Worm (Caenorhabditis elegans): ENCODE results near the gene C54E10.3.

C54E10.3 gene

DNA sequence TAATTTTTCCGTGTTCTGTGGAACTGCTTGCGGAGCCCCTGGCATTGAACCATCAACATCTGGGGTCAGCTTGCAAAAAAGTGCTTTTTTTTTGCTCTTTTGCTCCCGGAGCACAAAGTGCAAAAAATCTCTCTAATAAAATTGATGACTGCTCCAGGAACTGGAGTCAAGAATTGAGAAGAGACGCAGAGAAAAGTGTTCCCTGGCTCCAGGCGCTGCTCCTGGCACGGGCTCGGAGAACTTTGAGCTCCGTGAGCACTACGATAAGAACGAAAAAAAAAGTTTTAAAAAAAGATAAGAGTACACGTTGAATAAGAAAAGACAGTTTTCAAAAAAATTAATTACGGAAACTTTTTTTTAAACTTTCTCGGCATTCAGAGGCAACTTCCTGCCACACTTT, 28.1 kb upstream of the C54E10.3 start:
- TF ChIP-seq isw-1 (GFP tag; IDR thresholded peaks at IDR 0.05): no peak
- TF ChIP-seq dsc-1 (tag; optimal IDR thresholded peaks at IDR 0.05): peak; percentile 31
- no peak for TF ChIP-seq nhr-71 (tag; optimal IDR thresholded peaks at IDR 0.05)
- no peak for TF ChIP-seq zag-1 (tag; optimal IDR thresholded peaks at IDR 0.05)

DNA sequence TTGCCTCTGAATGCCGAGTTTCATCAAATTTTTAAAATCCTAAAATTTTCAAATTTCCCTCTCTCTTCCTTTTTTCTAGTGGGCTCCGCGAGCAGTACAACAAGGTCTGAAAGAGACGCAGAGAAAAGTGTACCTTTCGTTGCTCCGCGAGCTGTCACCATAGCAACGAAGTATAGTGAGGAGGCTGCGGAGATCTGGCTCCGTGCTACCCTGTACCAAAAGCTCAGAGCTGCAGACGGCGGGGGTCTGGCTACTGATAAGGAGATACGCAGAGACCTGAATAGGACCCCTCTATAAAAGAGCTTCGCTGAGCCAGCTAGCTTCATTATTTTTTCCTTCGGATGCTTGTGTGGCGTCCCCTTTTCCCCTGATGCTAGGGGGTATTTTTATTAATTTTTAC, 27.3 kb upstream of the C54E10.3 start, which contains the start of gene Y17D7B.10:
Y17D7B.10 (plus strand) TSS at position 243 of the 400 bp plus-strand sequence.
- no peak for TF ChIP-seq grh-1 (GFP tag; IDR thresholded peaks at IDR 0.05)
- TF ChIP-seq lin-13 (GFP tag; optimal IDR thresholded peaks at IDR 0.05): no peak
- TF ChIP-seq nhr-47 (tag; optimal IDR thresholded peaks at IDR 0.05): peak; percentile 35
- no peak for TF ChIP-seq efl-1 (optimal IDR thresholded peaks at IDR 0.05)
- TF ChIP-seq efl-1 (GFP tag; optimal IDR thresholded peaks at IDR 0.05 in 1 of 2): peak in 1 of 2 experiments; percentile 89
- TF ChIP-seq nhr-77 (tag; optimal IDR thresholded peaks at IDR 0.05): no peak
- TF ChIP-seq fkh-8 (tag; optimal IDR thresholded peaks at IDR 0.05): peak; percentile 64
- TF ChIP-seq nhr-28 (tag; optimal IDR thresholded peaks at IDR 0.05): no peak
- TF ChIP-seq fkh-4 (tag; optimal IDR thresholded peaks at IDR 0.05; ENCODE audit: borderline replicate concordance): no peak
- no peak for TF ChIP-seq egl-27 (tag; optimal IDR thresholded peaks at IDR 0.05)
- no peak for TF ChIP-seq elt-3 (tag; optimal IDR thresholded peaks at IDR 0.05)
- TF ChIP-seq ceh-82 (tag; optimal IDR thresholded peaks at IDR 0.05): no peak
- no peak for TF ChIP-seq fos-1 (tag; optimal IDR thresholded peaks at IDR 0.05)
- no peak for TF ChIP-seq ztf-11 (tag; optimal IDR thresholded peaks at IDR 0.05)
- TF ChIP-seq nhr-20 (tag; optimal IDR thresholded peaks at IDR 0.05): no peak
- no peak for TF ChIP-seq ama-1 (optimal IDR thresholded peaks at IDR 0.05)
- no peak for TF ChIP-seq nhr-71 (tag; optimal IDR thresholded peaks at IDR 0.05)
- TF ChIP-seq skn-1 (tag; optimal IDR thresholded peaks at IDR 0.05): no peak
- TF ChIP-seq dsc-1 (tag; optimal IDR thresholded peaks at IDR 0.05): peak; percentile 25
- peak; percentile 1 for TF ChIP-seq sox-4 (tag; optimal IDR thresholded peaks at IDR 0.05)
- TF ChIP-seq sup-37 (GFP tag; optimal IDR thresholded peaks at IDR 0.05): no peak
- TF ChIP-seq dpl-1 (GFP tag; optimal IDR thresholded peaks at IDR 0.05): no peak

DNA sequence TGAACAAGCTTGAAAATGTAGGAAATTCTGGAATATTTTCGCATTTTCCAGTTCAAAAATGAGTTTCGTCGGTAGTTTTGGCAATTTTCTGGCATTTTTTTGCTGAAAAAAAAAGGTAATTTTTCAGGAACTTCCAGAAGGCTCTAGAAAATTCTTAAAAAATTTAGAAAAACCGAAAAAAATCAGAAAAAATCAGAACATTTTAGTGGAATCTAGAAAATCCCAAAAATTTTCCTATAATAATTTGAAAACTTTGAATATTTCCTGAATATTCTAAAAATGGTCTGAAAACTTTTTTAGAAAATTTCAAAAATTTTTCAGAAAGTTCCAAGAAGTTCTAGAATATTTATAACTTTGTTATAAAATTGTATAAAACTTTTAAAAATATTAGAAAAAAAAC, 24.1 kb upstream of the C54E10.3 start, which contains the start of gene Y17D7B.3:
Y17D7B.3 (minus strand) TSS at position 101 of the 400 bp plus-strand sequence.
- TF ChIP-seq Y116A8C.19 (tag; optimal IDR thresholded peaks at IDR 0.05; ENCODE audit: borderline replicate concordance): no peak
- TF ChIP-seq elt-3 (tag; optimal IDR thresholded peaks at IDR 0.05): no peak
- TF ChIP-seq pqm-1 (tag; optimal IDR thresholded peaks at IDR 0.05): no peak
- no peak for TF ChIP-seq unc-62 (GFP tag; optimal IDR thresholded peaks at IDR 0.05)
- TF ChIP-seq dsc-1 (tag; optimal IDR thresholded peaks at IDR 0.05): no peak
- no peak for TF ChIP-seq aha-1 (tag; optimal IDR thresholded peaks at IDR 0.05)
- TF ChIP-seq unc-30 (tag; optimal IDR thresholded peaks at IDR 0.05): no peak
- TF ChIP-seq nhr-20 (tag; optimal IDR thresholded peaks at IDR 0.05): no peak
- TF ChIP-seq nhr-19 (GFP tag; conservative IDR thresholded peaks at IDR 0.05): no peak
- no peak for TF ChIP-seq F16B12.6 (tag; optimal IDR thresholded peaks at IDR 0.05)
- TF ChIP-seq zip-4 (GFP tag; optimal IDR thresholded peaks at IDR 0.05): no peak
- no peak for TF ChIP-seq nhr-85 (tag)
- no peak for TF ChIP-seq ces-1 (GFP tag; optimal IDR thresholded peaks at IDR 0.05)
- no peak for TF ChIP-seq swsn-7 (tag; optimal IDR thresholded peaks at IDR 0.05)
- TF ChIP-seq fkh-8 (tag; optimal IDR thresholded peaks at IDR 0.05): no peak
- TF ChIP-seq unc-98 (GFP tag; IDR thresholded peaks at IDR 0.05): no peak
- TF ChIP-seq lin-15B (tag; optimal IDR thresholded peaks at IDR 0.05): no peak

DNA sequence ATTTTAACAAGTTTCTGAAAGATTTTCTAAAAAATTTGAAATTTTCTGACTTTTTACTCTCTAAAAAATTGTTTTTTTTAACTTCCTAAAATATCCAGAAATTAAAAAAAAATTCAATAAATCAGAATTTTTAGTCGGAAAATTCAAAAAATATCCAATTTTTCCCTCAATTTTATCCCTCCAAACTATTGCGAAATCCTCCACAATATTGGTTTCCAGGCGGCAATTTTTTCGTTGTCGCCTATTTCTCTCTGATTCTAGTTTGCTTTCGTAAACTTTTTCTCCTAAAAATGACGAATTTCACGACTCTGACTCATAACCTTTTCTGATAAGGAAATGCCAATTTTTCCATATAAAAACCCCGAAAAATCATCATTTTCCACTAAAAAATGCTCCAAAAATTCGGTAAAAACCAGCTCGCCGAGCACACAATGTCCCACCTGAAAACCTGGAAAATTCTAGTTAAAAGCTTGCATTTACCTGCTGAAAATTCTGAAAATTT, 23.3 kb upstream of the C54E10.3 start, which contains the start of gene Y17D7B.2:
Y17D7B.2 (plus strand) TSS at position 323 of the 502 bp plus-strand sequence.
- TF ChIP-seq ces-1 (GFP tag; optimal IDR thresholded peaks at IDR 0.05): no peak
- TF ChIP-seq zip-4 (GFP tag; optimal IDR thresholded peaks at IDR 0.05): peak; percentile 36
